Fruit fly (Drosophila melanogaster) Kc167 (cell line): ENCODE data around the gene Pfdn6.

Source experiments
- Myc ChIP-seq: fragments of >200 bp; optimal IDR thresholded peaks from 2 replicates; lab custom pipeline; 2017; ENCODE audit warnings: missing external identifiers
- Sin3A ChIP-seq: fragments of >200 bp; optimal IDR thresholded peaks from 2 replicates; lab custom pipeline; 2018; ENCODE audit warnings: missing external identifiers
- h ChIP-seq: fragments of >200 bp; optimal IDR thresholded peaks from 3 replicates; lab custom pipeline; 2018; ENCODE audit warnings: missing external identifiers
- insv ChIP-seq: fragments of >200 bp; optimal IDR thresholded peaks from 3 replicates; lab custom pipeline; 2018; ENCODE audit warnings: missing external identifiers
- psq ChIP-seq: fragments of >200 bp; optimal IDR thresholded peaks from 2 replicates; lab custom pipeline; 2017; ENCODE audit warnings: missing external identifiers
- ttk ChIP-seq: sonication (Bioruptor generic); optimal IDR thresholded peaks from 2 replicates; lab custom pipeline; 2017; ENCODE audit warnings: missing external identifiers

DNA sequence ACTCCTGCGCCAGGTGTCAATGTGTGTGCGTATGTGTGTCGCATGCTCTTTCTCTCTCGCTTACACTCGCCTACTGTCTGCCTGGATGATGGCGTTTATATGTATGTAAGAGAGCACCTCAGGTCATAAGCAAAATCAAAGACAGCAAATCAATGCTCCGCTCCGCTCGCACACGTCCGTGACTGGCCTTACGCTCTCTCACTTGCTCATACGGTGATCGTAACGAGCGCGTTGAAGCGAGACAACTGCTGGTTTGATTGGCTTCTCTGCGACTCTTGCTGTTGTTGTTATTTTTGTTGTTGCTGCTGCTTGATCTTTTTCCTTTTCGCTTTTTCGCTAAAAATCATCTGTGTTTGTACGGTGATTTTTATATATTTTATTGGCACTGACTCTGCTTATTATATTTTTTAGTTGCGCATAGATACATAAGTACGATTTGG, 27.9 kb upstream of the Pfdn6 start:
- TF ChIP-seq Sin3A (lab: Kevin White, UChicago) (no peak), h (lab: Kevin White, UChicago) (no peak), psq (lab: Kevin White, UChicago) (no peak), Myc (lab: Kevin White, UChicago) (no peak), insv (lab: Kevin White, UChicago) (no peak), ttk (lab: Kevin White, UChicago) (no peak)
